Worm (Caenorhabditis elegans): ENCODE measurements around the gene msp-65.

ce11 chrIV:5287190-5287589, 29.1 kb upstream of the msp-65 start:
- TF ChIP-seq pqm-1 (tag; optimal IDR thresholded peaks at IDR 0.05) (no peak), fos-1 (tag; optimal IDR thresholded peaks at IDR 0.05) (no peak), aha-1 (tag; optimal IDR thresholded peaks at IDR 0.05) (no peak), jun-1 (tag; optimal IDR thresholded peaks at IDR 0.05) (no peak), vab-15 (tag; optimal IDR thresholded peaks at IDR 0.05) (no peak), sox-4 (tag; optimal IDR thresholded peaks at IDR 0.05) (no peak), unc-130 (tag; optimal IDR thresholded peaks at IDR 0.05) (no peak), nhr-84 (tag; optimal IDR thresholded peaks at IDR 0.05) (no peak), tlp-1 (tag; optimal IDR thresholded peaks at IDR 0.05) (no peak), C34B4.2 (tag; optimal IDR thresholded peaks at IDR 0.05) (no peak)

All from whole organism, L1 larva.